Worm (Caenorhabditis elegans) whole organism, L2 larva: ENCODE data around the gene T28H11.8.

Experiments used
- C34F6.9 ChIP-seq: fragments of 150-350 bp; optimal IDR thresholded peaks from 2 replicates; lab custom pipeline; 2014; ENCODE audit warnings: missing biosample characterization, missing genetic modification characterization
- F13H6.1 ChIP-seq: sonication (generic microtip); optimal IDR thresholded peaks from 2 replicates; lab custom pipeline; 2016; ENCODE audit warnings: missing genetic modification characterization, missing compliant biosample characterization
- R02D3.7 ChIP-seq: fragments of 150-350 bp; optimal IDR thresholded peaks from 2 replicates; lab custom pipeline; 2014; ENCODE audit warnings: missing biosample characterization, missing genetic modification characterization
- Y55F3AM.14 ChIP-seq: fragments of 200-800 bp; sonication (Bioruptor generic); optimal IDR thresholded peaks from 2 replicates; lab custom pipeline; 2018; ENCODE audit warnings: mild to moderate bottlenecking, missing genetic modification characterization, missing compliant biosample characterization
- ZK546.5 ChIP-seq: sonication (generic microtip); optimal IDR thresholded peaks from 2 replicates; lab custom pipeline; 2017; ENCODE audit warnings: missing biosample characterization, missing genetic modification characterization
- alr-1 ChIP-seq: fragments of 150-350 bp; optimal IDR thresholded peaks from 2 replicates; lab custom pipeline; 2014; ENCODE audit warnings: missing biosample characterization, missing genetic modification characterization
- aly-2 ChIP-seq: fragments of 150-350 bp; optimal IDR thresholded peaks from 2 replicates; lab custom pipeline; 2014; ENCODE audit warnings: missing biosample characterization, missing genetic modification characterization
- ama-1 ChIP-seq: fragments of 150-350 bp; optimal IDR thresholded peaks from 2 replicates; lab custom pipeline; 2018; ENCODE audit warnings: inconsistent platforms
- ceh-82 ChIP-seq: fragments of 150-350 bp; optimal IDR thresholded peaks from 2 replicates; lab custom pipeline; 2014; ENCODE audit warnings: missing biosample characterization, missing genetic modification characterization
- crh-2 ChIP-seq: sonication (generic microtip); optimal IDR thresholded peaks from 2 replicates; lab custom pipeline; 2017; ENCODE audit warnings: missing biosample characterization, missing genetic modification characterization
- dmd-4 ChIP-seq: sonication (generic microtip); optimal IDR thresholded peaks from 2 replicates; lab custom pipeline; 2017; ENCODE audit warnings: missing biosample characterization, missing genetic modification characterization
- egl-27 ChIP-seq: sonication (generic microtip); optimal IDR thresholded peaks from 3 replicates; lab custom pipeline; 2017; ENCODE audit warnings: missing biosample characterization, missing genetic modification reagents, missing genetic modification characterization
- elt-1 ChIP-seq: fragments of 150-350 bp; optimal IDR thresholded peaks from 2 replicates; lab custom pipeline; 2014; ENCODE audit warnings: missing biosample characterization, missing genetic modification characterization
- elt-3 ChIP-seq: sonication (generic microtip); optimal IDR thresholded peaks from 2 replicates; lab custom pipeline; 2017; ENCODE audit warnings: missing biosample characterization, missing genetic modification characterization
- gmeb-1 ChIP-seq: fragments of 150-350 bp; optimal IDR thresholded peaks from 2 replicates; lab custom pipeline; 2014; ENCODE audit warnings: missing biosample characterization, missing genetic modification characterization
- lin-11 ChIP-seq: fragments of 150-350 bp; sonication (generic microtip); optimal IDR thresholded peaks from 2 replicates; lab custom pipeline; 2014; ENCODE audit warnings: missing biosample characterization, missing genetic modification characterization, inconsistent platforms, mixed read lengths
- lin-13 ChIP-seq: fragments of 150-350 bp; optimal IDR thresholded peaks from 2 replicates; lab custom pipeline; 2014; ENCODE audit warnings: missing biosample characterization, missing genetic modification reagents, missing genetic modification characterization
- lin-39 ChIP-seq: fragments of 150-350 bp; optimal IDR thresholded peaks from 2 replicates; lab custom pipeline; 2014; ENCODE audit warnings: missing biosample characterization, missing genetic modification reagents, missing genetic modification characterization
- lsy-2 ChIP-seq, 2 experiments: fragments of 150-350 bp in 1 of 2; sonication (generic microtip) in 1 of 2; optimal IDR thresholded peaks; 2 replicates each; lab custom pipeline; 2014 to 2017; ENCODE audit warnings: missing biosample characterization in 2 of 2, missing genetic modification characterization in 2 of 2
- mbf-1 ChIP-seq: sonication (generic microtip); optimal IDR thresholded peaks from 2 replicates; lab custom pipeline; 2017; ENCODE audit warnings: missing biosample characterization, missing genetic modification characterization
- mdl-1 ChIP-seq, 2 experiments: fragments of 150-350 bp in 1 of 2; sonication (generic microtip) in 1 of 2; optimal IDR thresholded peaks; 2 replicates each; lab custom pipeline; 2017; ENCODE audit warnings: missing biosample characterization in 2 of 2, missing genetic modification characterization in 2 of 2
- nhr-10 ChIP-seq: sonication (generic microtip); optimal IDR thresholded peaks from 2 replicates; lab custom pipeline; 2017; ENCODE audit warnings: missing biosample characterization, missing genetic modification characterization
- nhr-11 ChIP-seq: fragments of 150-350 bp; optimal IDR thresholded peaks from 2 replicates; lab custom pipeline; 2014; ENCODE audit warnings: missing biosample characterization, missing genetic modification characterization
- nhr-129 ChIP-seq: fragments of 150-350 bp; optimal IDR thresholded peaks from 2 replicates; lab custom pipeline; 2014; ENCODE audit warnings: missing biosample characterization, missing genetic modification characterization
- nhr-21 ChIP-seq: fragments of 150-350 bp; optimal IDR thresholded peaks from 2 replicates; lab custom pipeline; 2014; ENCODE audit warnings: missing biosample characterization, missing genetic modification characterization
- nhr-237 ChIP-seq: fragments of 150-350 bp; optimal IDR thresholded peaks from 2 replicates; lab custom pipeline; 2014; ENCODE audit warnings: missing biosample characterization, missing genetic modification characterization
- nhr-77 ChIP-seq: fragments of 150-350 bp; optimal IDR thresholded peaks from 2 replicates; lab custom pipeline; 2014; ENCODE audit warnings: missing biosample characterization, missing genetic modification characterization
- sem-4 ChIP-seq: fragments of 150-350 bp; optimal IDR thresholded peaks from 2 replicates; lab custom pipeline; 2014; ENCODE audit warnings: missing biosample characterization, missing genetic modification reagents, missing genetic modification characterization
- skn-1 ChIP-seq: sonication (generic microtip); optimal IDR thresholded peaks from 2 replicates; lab custom pipeline; 2017; ENCODE audit warnings: missing biosample characterization, missing genetic modification characterization
- sma-3 ChIP-seq: sonication (generic microtip); optimal IDR thresholded peaks from 2 replicates; lab custom pipeline; 2016; ENCODE audit warnings: missing genetic modification reagents, missing genetic modification characterization, missing compliant biosample characterization
- unc-55 ChIP-seq: fragments of 150-350 bp; sonication (generic microtip); optimal IDR thresholded peaks from 3 replicates; lab custom pipeline; 2014; ENCODE audit warnings: missing biosample characterization, missing genetic modification reagents, missing genetic modification characterization
- unc-62 ChIP-seq: fragments of 150-350 bp; optimal IDR thresholded peaks from 2 replicates; lab custom pipeline; 2014; ENCODE audit warnings: missing biosample characterization, missing genetic modification reagents, missing genetic modification characterization
- zag-1 ChIP-seq: fragments of 150-350 bp; optimal IDR thresholded peaks from 2 replicates; lab custom pipeline; 2014; ENCODE audit warnings: missing biosample characterization, missing genetic modification characterization
- ztf-11 ChIP-seq: sonication (generic microtip); optimal IDR thresholded peaks from 2 replicates; lab custom pipeline; 2017; ENCODE audit warnings: missing biosample characterization, missing genetic modification characterization

T28H11.8 gene

DNA sequence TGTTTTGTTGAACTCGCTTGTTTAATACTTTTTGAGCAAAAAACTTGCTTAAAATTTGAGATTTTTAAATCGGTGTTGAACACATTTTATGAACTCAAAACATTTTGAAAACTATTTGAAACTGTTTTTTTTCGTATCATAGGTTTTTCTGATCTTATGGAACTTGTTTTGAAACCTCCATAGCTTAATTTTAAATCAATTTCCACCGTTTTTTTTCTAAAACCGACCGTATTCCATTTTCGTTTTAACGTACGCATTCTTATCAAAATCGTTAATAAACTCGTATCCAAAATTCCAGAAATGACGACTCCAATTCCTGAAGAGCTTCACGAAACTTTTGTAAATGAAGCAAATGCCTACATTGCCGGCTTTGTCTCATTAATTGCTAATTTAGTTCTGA, 12.1 kb downstream of the T28H11.8 start, which contains the start of gene srm-2:
TSS of gene srm-2 (plus strand) at position 301 of the 400 bp plus-strand sequence.
- TF ChIP-seq nhr-237 (tag; lab: Kevin White, UChicago) = no peak

DNA sequence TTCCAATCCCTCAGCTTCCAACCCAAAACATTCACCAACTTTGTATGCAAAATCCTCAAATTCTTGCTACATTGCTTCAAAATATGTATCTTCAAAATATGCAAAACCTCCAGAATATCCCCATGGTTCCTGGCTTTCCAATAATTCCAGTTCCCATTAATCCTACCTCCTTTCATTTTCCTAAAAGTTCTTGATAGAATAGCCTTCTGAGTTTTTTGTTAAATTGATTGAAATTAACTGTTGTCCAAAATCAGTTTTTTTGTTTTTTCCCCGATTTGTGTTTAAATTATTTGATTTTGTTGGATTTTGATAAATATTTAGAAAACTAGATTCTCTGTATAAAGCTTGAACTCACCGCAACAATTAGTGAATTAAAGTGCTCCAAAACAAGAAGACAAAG, 15.3 kb downstream of the T28H11.8 start:
- no peak for TF ChIP-seq ztf-11 (tag; lab: Kevin White, UChicago)
- TF ChIP-seq C34F6.9 (tag; lab: Kevin White, UChicago) = no peak
- TF ChIP-seq elt-1 (tag; lab: Kevin White, UChicago) = no peak
- no peak for TF ChIP-seq dmd-4 (tag; lab: Kevin White, UChicago)
- TF ChIP-seq gmeb-1 (tag; lab: Kevin White, UChicago) = no peak
- TF ChIP-seq nhr-11 (tag; lab: Kevin White, UChicago) = no peak
- TF ChIP-seq egl-27 (tag; lab: Kevin White, UChicago) = no peak
- no peak for TF ChIP-seq nhr-237 (tag; lab: Kevin White, UChicago)
- no peak for TF ChIP-seq F13H6.1 (tag; lab: Kevin White, UChicago)
- TF ChIP-seq nhr-77 (tag; lab: Kevin White, UChicago) = no peak
- TF ChIP-seq Y55F3AM.14 (GFP tag; lab: Kevin White, UChicago) = no peak
- no peak for TF ChIP-seq unc-62 (GFP tag; lab: Kevin White, UChicago)
- TF ChIP-seq alr-1 (tag; lab: Kevin White, UChicago) = no peak

DNA sequence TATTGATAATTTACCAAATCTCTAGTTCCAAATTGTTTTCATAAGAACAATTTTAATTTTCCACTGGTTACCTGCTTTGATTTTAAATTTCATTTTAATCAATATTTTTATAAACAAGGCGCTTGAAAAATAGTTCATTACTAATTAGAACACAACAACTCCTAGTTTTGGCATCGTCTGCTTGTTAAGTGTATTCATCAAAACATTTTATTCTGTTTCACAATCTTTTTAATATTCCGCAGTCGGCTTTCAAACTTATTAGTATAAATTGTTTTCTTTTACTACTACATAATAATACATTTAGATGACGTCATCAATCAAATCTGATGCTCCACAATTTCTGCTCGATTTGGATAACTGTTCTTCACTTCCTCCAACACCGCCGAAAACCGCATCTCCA, 18.0 kb downstream of the T28H11.8 start, which contains the start of gene pes-1:
TSS of gene pes-1 (plus strand) at position 301 of the 400 bp plus-strand sequence.
- no peak for TF ChIP-seq ceh-82 (tag; lab: Kevin White, UChicago)
- no peak for TF ChIP-seq nhr-129 (tag; lab: Kevin White, UChicago)
- no peak for TF ChIP-seq zag-1 (tag; lab: Kevin White, UChicago)
- TF ChIP-seq R02D3.7 = no peak
- TF ChIP-seq sma-3 (GFP tag; lab: Kevin White, UChicago) = no peak
- no peak for TF ChIP-seq F13H6.1 (tag; lab: Kevin White, UChicago)
- TF ChIP-seq ama-1 (lab: Kevin White, UChicago) = no peak
- no peak for TF ChIP-seq unc-55 (GFP tag; lab: Kevin White, UChicago)
- TF ChIP-seq crh-2 = no peak
- no peak for TF ChIP-seq lin-13 (GFP tag; lab: Kevin White, UChicago)
- TF ChIP-seq mdl-1 (tag; optimal IDR thresholded peaks at IDR 0.05; lab: Kevin White, UChicago) = no peak
- TF ChIP-seq Y55F3AM.14 (GFP tag; lab: Kevin White, UChicago) = no peak
- no peak for TF ChIP-seq sem-4 (tag; lab: Kevin White, UChicago)
- no peak for TF ChIP-seq elt-1 (tag; lab: Kevin White, UChicago)
- TF ChIP-seq aly-2 = no peak

DNA sequence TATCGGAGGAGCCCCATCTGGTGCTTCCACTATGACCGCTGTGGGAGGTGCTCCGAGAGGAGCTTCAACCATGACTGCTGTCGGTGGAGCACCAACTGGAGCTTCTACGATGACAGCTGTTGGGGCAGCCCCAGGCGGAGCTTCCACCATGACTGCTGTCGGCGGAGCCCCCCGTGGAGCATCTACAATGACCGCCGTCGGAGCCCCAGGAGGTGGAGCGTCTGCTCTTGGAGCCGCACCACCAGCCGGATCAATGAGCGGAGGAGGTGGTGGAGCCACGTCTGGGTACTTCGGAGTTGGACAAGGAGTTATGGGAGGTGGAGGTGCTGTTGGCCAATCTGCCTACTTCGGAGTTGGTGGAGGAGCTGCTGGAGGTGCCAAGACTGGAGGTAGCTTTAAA, 23.5 kb downstream of the T28H11.8 start:
- no peak for TF ChIP-seq crh-2
- no peak for TF ChIP-seq zag-1 (tag; lab: Kevin White, UChicago)
- TF ChIP-seq lsy-2 (tag; optimal IDR thresholded peaks at IDR 0.05; lab: Kevin White, UChicago) = no peak
- no peak for TF ChIP-seq elt-3 (tag; lab: Kevin White, UChicago)

DNA sequence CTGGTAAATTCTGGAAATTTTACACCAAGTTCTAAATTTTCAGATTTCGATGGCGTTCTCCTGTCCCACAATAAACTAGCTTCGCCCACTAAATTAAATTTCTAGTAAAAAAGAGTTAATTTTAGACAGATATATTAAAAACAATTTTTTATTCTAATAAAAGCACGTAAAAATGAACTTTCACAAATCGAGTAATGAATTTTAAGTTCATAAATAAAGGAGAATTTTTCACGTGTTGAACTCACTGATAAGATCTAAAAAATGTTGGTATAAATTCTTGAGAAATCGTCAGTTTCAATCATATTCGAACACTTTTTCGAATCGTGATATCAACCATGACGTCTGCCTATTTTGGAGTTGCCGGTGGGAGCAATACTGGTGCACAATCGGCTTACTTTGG, 24.6 kb downstream of the T28H11.8 start, which contains the start of gene ssq-2:
TSS of gene ssq-2 (plus strand) at position 301 of the 400 bp plus-strand sequence.
- TF ChIP-seq lin-39 (tag; lab: Kevin White, UChicago) = no peak
- TF ChIP-seq F13H6.1 (tag; lab: Kevin White, UChicago) = no peak
- TF ChIP-seq ztf-11 (tag; lab: Kevin White, UChicago) = no peak

- TF ChIP-seq gmeb-1 (tag; lab: Kevin White, UChicago) (no peak), C34F6.9 (tag; lab: Kevin White, UChicago) (no peak), lin-11 (tag; lab: Kevin White, UChicago) (no peak), mbf-1 (no peak), dmd-4 (tag; lab: Kevin White, UChicago) (no peak), nhr-21 (tag; lab: Kevin White, UChicago) (no peak), ZK546.5 (tag; lab: Kevin White, UChicago) (no peak), nhr-10 (tag; lab: Kevin White, UChicago) (no peak), R02D3.7 (no peak), elt-1 (tag; lab: Kevin White, UChicago) (no peak), skn-1 (no peak), ama-1 (lab: Kevin White, UChicago) (no peak), lin-39 (tag; lab: Kevin White, UChicago) (no peak)
These were observed 27.3 kb downstream of the T28H11.8 start for ce11 chrIV:4993128-4993527.
